Fruit fly (Drosophila melanogaster) Kc167 (cell line): Measurements from ENCODE around the gene CG32537.

ENCODE experiments used
- Myc ChIP-seq: fragments of >200 bp; optimal IDR thresholded peaks from 2 replicates; lab custom pipeline; 2017; ENCODE audit warnings: missing external identifiers
- Sin3A ChIP-seq: fragments of >200 bp; optimal IDR thresholded peaks from 2 replicates; lab custom pipeline; 2018; ENCODE audit warnings: missing external identifiers
- h ChIP-seq: fragments of >200 bp; optimal IDR thresholded peaks from 3 replicates; lab custom pipeline; 2018; ENCODE audit warnings: missing external identifiers
- insv ChIP-seq: fragments of >200 bp; optimal IDR thresholded peaks from 3 replicates; lab custom pipeline; 2018; ENCODE audit warnings: missing external identifiers
- psq ChIP-seq: fragments of >200 bp; optimal IDR thresholded peaks from 2 replicates; lab custom pipeline; 2017; ENCODE audit warnings: missing external identifiers
- ttk ChIP-seq: sonication (Bioruptor generic); optimal IDR thresholded peaks from 2 replicates; lab custom pipeline; 2017; ENCODE audit warnings: missing external identifiers

dm6 chrX:19322945-19323834 is 46.9 kb upstream of the CG32537 start:
- TF ChIP-seq ttk (lab: Kevin White, UChicago) (no peak), h (lab: Kevin White, UChicago) (no peak), Myc (lab: Kevin White, UChicago) (no peak), psq (no peak), insv (lab: Kevin White, UChicago) (no peak), Sin3A (lab: Kevin White, UChicago) (no peak)
